Fruit fly (Drosophila melanogaster) whole organism, pupa: ENCODE results near the gene Ziz.

Source experiments
- CG12605 ChIP-seq: fragments of 200-800 bp; sonication (Bioruptor generic); IDR thresholded peaks from 2 replicates; pipeline ENCODE4 v1.3.6; 2022; ENCODE audit warnings: missing biosample characterization, missing genetic modification characterization
- CG13204 ChIP-seq: fragments of 200-800 bp; sonication (Bioruptor generic); optimal IDR thresholded peaks from 2 replicates; lab custom pipeline; 2018; ENCODE audit warnings: missing biosample characterization, mild to moderate bottlenecking, missing genetic modification characterization, moderate library complexity
- CG17806 ChIP-seq: fragments of 200-800 bp; sonication (Bioruptor generic); optimal IDR thresholded peaks from 2 replicates; lab custom pipeline; 2018; ENCODE audit warnings: missing biosample characterization, mild to moderate bottlenecking, missing genetic modification characterization, moderate library complexity
- CG8159 ChIP-seq: fragments of 200-800 bp; sonication (Bioruptor generic); optimal IDR thresholded peaks from 3 replicates; lab custom pipeline; 2018; ENCODE audit warnings: missing biosample characterization, mild to moderate bottlenecking, missing genetic modification characterization, moderate library complexity
- CG9948 ChIP-seq: fragments of 200-800 bp; sonication (Bioruptor generic); optimal IDR thresholded peaks from 2 replicates; lab custom pipeline; 2018; ENCODE audit warnings: missing biosample characterization, mild to moderate bottlenecking, missing genetic modification characterization, moderate library complexity
- D1 ChIP-seq: fragments of 200-800 bp; sonication (Bioruptor generic); optimal IDR thresholded peaks from 2 replicates; lab custom pipeline; 2018; ENCODE audit warnings: missing biosample characterization, mild to moderate bottlenecking, missing genetic modification characterization, moderate library complexity
- EcR ChIP-seq: fragments of 200-800 bp; sonication (Bioruptor generic); optimal IDR thresholded peaks from 3 replicates; lab custom pipeline; 2019; ENCODE audit warnings: missing biosample characterization, missing genetic modification characterization, mild to moderate bottlenecking, moderate library complexity, missing genetic modification reagents
- Ets98B ChIP-seq: fragments of 200-800 bp; sonication (Bioruptor generic); IDR thresholded peaks from 2 replicates; pipeline ENCODE4 v1.3.6; 2022; ENCODE audit warnings: missing biosample characterization, missing genetic modification characterization
- Pif1A ChIP-seq: fragments of 200-800 bp; sonication (Bioruptor generic); optimal IDR thresholded peaks from 3 replicates; lab custom pipeline; 2016; ENCODE audit warnings: missing biosample characterization, missing genetic modification characterization
- Snoo ChIP-seq: fragments of 200-800 bp; sonication (Bioruptor generic); optimal IDR thresholded peaks from 3 replicates; lab custom pipeline; 2017; ENCODE audit warnings: missing biosample characterization, mild to moderate bottlenecking, missing genetic modification characterization, inconsistent platforms
- gl ChIP-seq: fragments of 200-800 bp; sonication (Bioruptor generic); optimal IDR thresholded peaks from 2 replicates; lab custom pipeline; 2018; ENCODE audit warnings: missing biosample characterization, mild to moderate bottlenecking, missing genetic modification characterization

DNA sequence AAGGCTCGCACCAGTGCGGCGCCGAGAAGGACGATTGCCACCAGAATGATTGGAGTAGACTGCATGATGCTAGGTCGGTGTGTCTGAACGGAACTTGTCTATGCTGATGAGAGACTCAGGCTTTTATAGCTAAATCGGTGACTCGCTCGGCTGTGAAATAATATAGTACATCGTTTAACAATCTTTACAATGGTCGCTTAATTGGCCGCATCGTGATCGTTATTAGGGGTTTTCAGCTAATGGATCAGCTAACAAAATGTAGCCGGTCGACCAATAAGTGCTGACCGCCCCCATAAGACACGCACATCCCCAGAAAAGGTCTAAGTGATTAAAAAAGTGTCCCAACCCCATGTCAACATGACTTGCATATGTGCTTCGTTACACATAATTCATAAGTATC lies 1.2 kb upstream of the Ziz start, which contains the start of gene Obp28a:
- TF ChIP-seq gl (tag; lab: Kevin White, UChicago) = no peak
- no peak for TF ChIP-seq EcR (GFP tag; lab: Kevin White, UChicago)
- TF ChIP-seq CG9948 = no peak
- TF ChIP-seq CG17806 = no peak
- no peak for TF ChIP-seq D1 (tag; lab: Kevin White, UChicago)
- no peak for TF ChIP-seq CG13204
- no peak for TF ChIP-seq Pif1A (GFP tag; lab: Kevin White, UChicago)
- no peak for TF ChIP-seq CG8159 (tag; lab: Kevin White, UChicago)
- TF ChIP-seq CG12605 (GFP tag; lab: Robert Waterston, UW) = no peak
- no peak for TF ChIP-seq Snoo (tag; lab: Kevin White, UChicago)
- TF ChIP-seq Ets98B (GFP tag; lab: Robert Waterston, UW) = no peak
